Fruit fly (Drosophila melanogaster) whole organism, embryonic: ENCODE measurements around the gene CG12289.
A peak's percentile ranks its signal among the peaks of the same experiment; 100 is the strongest.

ENCODE experiments used
- B-H1 ChIP-seq: fragments of 200-800 bp; sonication (Bioruptor generic); IDR thresholded peaks from 3 replicates; pipeline ENCODE4 v1.3.6; 2022; ENCODE audit warnings: missing biosample characterization, missing genetic modification characterization
- CG10147 ChIP-seq: fragments of 200-800 bp; sonication (Bioruptor generic); optimal IDR thresholded peaks from 2 replicates; lab custom pipeline; 2019; ENCODE audit warnings: missing biosample characterization, mild to moderate bottlenecking, missing genetic modification characterization, moderate library complexity
- CG10565 ChIP-seq: fragments of 200-800 bp; sonication (Bioruptor generic); optimal IDR thresholded peaks from 3 replicates; lab custom pipeline; 2016; ENCODE audit warnings: missing biosample characterization, mild to moderate bottlenecking, missing genetic modification characterization
- CG11504 ChIP-seq: fragments of 200-800 bp; sonication (Bioruptor generic); optimal IDR thresholded peaks from 3 replicates; lab custom pipeline; 2019; ENCODE audit warnings: missing biosample characterization, mild to moderate bottlenecking, missing genetic modification characterization, moderate library complexity
- CG11723 ChIP-seq: fragments of 200-800 bp; sonication (Bioruptor generic); optimal IDR thresholded peaks from 2 replicates; lab custom pipeline; 2017; ENCODE audit warnings: missing biosample characterization, mild to moderate bottlenecking, missing genetic modification characterization
- CG12219 ChIP-seq: fragments of 200-800 bp; sonication (Bioruptor generic); optimal IDR thresholded peaks from 3 replicates; lab custom pipeline; 2018; ENCODE audit warnings: missing biosample characterization, mild to moderate bottlenecking, missing genetic modification characterization
- CG14710 ChIP-seq: fragments of 200-800 bp; sonication (Bioruptor generic); optimal IDR thresholded peaks from 3 replicates; lab custom pipeline; 2019; ENCODE audit warnings: missing biosample characterization, mild to moderate bottlenecking, missing genetic modification characterization, moderate library complexity
- CG16815 ChIP-seq: fragments of 200-800 bp; sonication (Bioruptor generic); optimal IDR thresholded peaks from 3 replicates; lab custom pipeline; 2017; ENCODE audit warnings: missing biosample characterization, mild to moderate bottlenecking, missing genetic modification characterization
- CG17328 ChIP-seq: fragments of 200-800 bp; sonication (Bioruptor generic); IDR thresholded peaks from 2 replicates; pipeline ENCODE4 v1.3.6; 2022; ENCODE audit warnings: missing biosample characterization, missing genetic modification characterization
- CG1792 ChIP-seq: fragments of 200-800 bp; sonication (Bioruptor generic); optimal IDR thresholded peaks from 2 replicates; lab custom pipeline; 2016; ENCODE audit warnings: missing biosample characterization, missing genetic modification characterization
- CG1832 ChIP-seq: fragments of 200-800 bp; sonication (Bioruptor generic); optimal IDR thresholded peaks from 2 replicates; lab custom pipeline; 2017; ENCODE audit warnings: missing biosample characterization, mild to moderate bottlenecking, missing genetic modification characterization, inconsistent platforms
- CG3281 ChIP-seq: fragments of 200-800 bp; sonication (Bioruptor generic); optimal IDR thresholded peaks from 3 replicates; lab custom pipeline; 2017; ENCODE audit warnings: missing biosample characterization, mild to moderate bottlenecking, missing genetic modification characterization
- CG4282 ChIP-seq: fragments of 200-800 bp; sonication (Bioruptor generic); optimal IDR thresholded peaks from 2 replicates; lab custom pipeline; 2016; ENCODE audit warnings: missing biosample characterization, missing genetic modification characterization
- CG43689 ChIP-seq: fragments of 200-800 bp; sonication (Bioruptor generic); IDR thresholded peaks from 2 replicates; pipeline ENCODE4 v1.3.6; 2022; ENCODE audit warnings: missing biosample characterization, missing genetic modification characterization
- CG4424 ChIP-seq: fragments of 200-800 bp; sonication (Bioruptor generic); optimal IDR thresholded peaks from 3 replicates; lab custom pipeline; 2016; ENCODE audit warnings: missing biosample characterization, missing genetic modification characterization
- CG4730 ChIP-seq: fragments of 200-800 bp; sonication (Bioruptor generic); IDR thresholded peaks from 2 replicates; pipeline ENCODE4 v1.3.6; 2022; ENCODE audit warnings: missing biosample characterization, missing genetic modification characterization
- CG6272 ChIP-seq: fragments of 200-800 bp; sonication (Bioruptor generic); IDR thresholded peaks from 2 replicates; pipeline ENCODE4 v1.3.6; 2022; ENCODE audit warnings: missing biosample characterization, missing genetic modification characterization
- CG6791 ChIP-seq: fragments of 200-800 bp; sonication (Bioruptor generic); IDR thresholded peaks from 3 replicates; pipeline ENCODE4 v1.3.6; 2022; ENCODE audit warnings: missing biosample characterization, missing genetic modification characterization; ENCODE audit not compliant: partially characterized antibody
- CG8388 ChIP-seq: fragments of 200-800 bp; sonication (Bioruptor generic); optimal IDR thresholded peaks from 2 replicates; lab custom pipeline; 2019; ENCODE audit warnings: missing biosample characterization, mild to moderate bottlenecking, missing genetic modification characterization, moderate library complexity
- CG9437 ChIP-seq: fragments of 200-800 bp; sonication (Bioruptor generic); optimal IDR thresholded peaks from 2 replicates; lab custom pipeline; 2018; ENCODE audit warnings: missing biosample characterization, mild to moderate bottlenecking, missing genetic modification characterization
- CG9609 ChIP-seq: fragments of 200-800 bp; sonication (Bioruptor generic); optimal IDR thresholded peaks from 3 replicates; lab custom pipeline; 2016; ENCODE audit warnings: missing biosample characterization, missing genetic modification characterization
- Chrac-16 ChIP-seq: fragments of 200-800 bp; sonication (Bioruptor generic); optimal IDR thresholded peaks from 3 replicates; lab custom pipeline; 2016; ENCODE audit warnings: missing biosample characterization, missing genetic modification characterization
- CkIIα-i1 ChIP-seq: fragments of 200-800 bp; sonication (Bioruptor generic); IDR thresholded peaks from 2 replicates; pipeline ENCODE4 v1.3.6; 2022; ENCODE audit warnings: missing biosample characterization, missing genetic modification characterization
- Doc2 ChIP-seq: fragments of 200-800 bp; sonication (Bioruptor generic); IDR thresholded peaks from 2 replicates; pipeline ENCODE4 v1.3.6; 2022; ENCODE audit warnings: missing biosample characterization, missing genetic modification characterization
- Ets65A ChIP-seq: fragments of 200-800 bp; sonication (Bioruptor generic); peaks from one replicate; lab custom pipeline; 2016; ENCODE audit warnings: missing biosample characterization, missing genetic modification characterization
- Hmr ChIP-seq: fragments of 200-800 bp; sonication (Bioruptor generic); optimal IDR thresholded peaks from 3 replicates; lab custom pipeline; 2017; ENCODE audit warnings: mild to moderate bottlenecking, missing biosample characterization, missing genetic modification reagents, missing genetic modification characterization
- Jarid2 ChIP-seq: fragments of 200-800 bp; sonication (Bioruptor generic); optimal IDR thresholded peaks from 3 replicates; lab custom pipeline; 2017; ENCODE audit warnings: mild to moderate bottlenecking, missing biosample characterization, missing genetic modification reagents, missing genetic modification characterization
- Oaz ChIP-seq: fragments of 200-800 bp; sonication (Bioruptor generic); IDR thresholded peaks from 2 replicates; pipeline ENCODE4 v1.3.6; 2022; ENCODE audit warnings: missing biosample characterization, missing genetic modification characterization
- Oli ChIP-seq: fragments of 200-800 bp; sonication (Bioruptor generic); optimal IDR thresholded peaks from 2 replicates; lab custom pipeline; 2018; ENCODE audit warnings: missing biosample characterization, mild to moderate bottlenecking, missing genetic modification characterization, moderate library complexity
- Ptx1 ChIP-seq: fragments of 200-800 bp; sonication (Bioruptor generic); IDR thresholded peaks from 2 replicates; pipeline ENCODE4 v1.3.6; 2022; ENCODE audit warnings: missing biosample characterization, missing genetic modification characterization
- Rx ChIP-seq: fragments of 200-800 bp; sonication (Bioruptor generic); IDR thresholded peaks from 2 replicates; pipeline ENCODE4 v1.3.6; 2022; ENCODE audit warnings: missing biosample characterization, missing genetic modification characterization
- Ssrp ChIP-seq: fragments of 200-800 bp; sonication (Bioruptor generic); optimal IDR thresholded peaks from 2 replicates; lab custom pipeline; 2018; ENCODE audit warnings: missing biosample characterization, mild to moderate bottlenecking, missing genetic modification characterization, moderate library complexity
- ab ChIP-seq: fragments of 200-800 bp; sonication (Bioruptor generic); optimal IDR thresholded peaks from 2 replicates; lab custom pipeline; 2016; ENCODE audit warnings: missing biosample characterization, missing genetic modification characterization
- abd-A ChIP-seq: fragments of 200-800 bp; sonication (Bioruptor generic); optimal IDR thresholded peaks from 3 replicates; lab custom pipeline; 2019; ENCODE audit warnings: missing biosample characterization, mild to moderate bottlenecking, missing genetic modification characterization, moderate library complexity
- ara ChIP-seq: fragments of 200-800 bp; sonication (Bioruptor generic); IDR thresholded peaks from 2 replicates; pipeline ENCODE4 v1.3.6; 2022; ENCODE audit warnings: missing biosample characterization, missing genetic modification characterization
- cato ChIP-seq: fragments of 200-800 bp; sonication (Bioruptor generic); optimal IDR thresholded peaks from 2 replicates; lab custom pipeline; 2016; ENCODE audit warnings: missing biosample characterization, missing genetic modification characterization, borderline replicate concordance
- corto ChIP-seq: fragments of 200-800 bp; sonication (Bioruptor generic); optimal IDR thresholded peaks from 2 replicates; lab custom pipeline; 2016; ENCODE audit warnings: missing biosample characterization, mild to moderate bottlenecking, missing genetic modification characterization, moderate library complexity
- crp ChIP-seq, 2 experiments: fragments of 200-800 bp; sonication (Bioruptor generic); optimal IDR thresholded peaks; 2 replicates in 1 of 2; 3 replicates in 1 of 2; lab custom pipeline; 2017; ENCODE audit warnings: missing biosample characterization in 2 of 2, missing genetic modification characterization in 2 of 2, mild to moderate bottlenecking in 1 of 2, moderate library complexity in 1 of 2
- fd3F ChIP-seq: fragments of 200-800 bp; sonication (Bioruptor generic); optimal IDR thresholded peaks from 2 replicates; lab custom pipeline; 2018; ENCODE audit warnings: missing biosample characterization, mild to moderate bottlenecking, missing genetic modification characterization, moderate library complexity
- gcm ChIP-seq: fragments of 200-800 bp; sonication (Bioruptor generic); optimal IDR thresholded peaks from 2 replicates; lab custom pipeline; 2019; ENCODE audit warnings: missing biosample characterization, mild to moderate bottlenecking, missing genetic modification characterization, moderate library complexity
- gcm2 ChIP-seq: fragments of 200-800 bp; sonication (Bioruptor generic); optimal IDR thresholded peaks from 2 replicates; lab custom pipeline; 2016; ENCODE audit warnings: missing biosample characterization, missing genetic modification characterization
- her ChIP-seq: fragments of 200-800 bp; sonication (Bioruptor generic); optimal IDR thresholded peaks from 2 replicates; lab custom pipeline; 2016; ENCODE audit warnings: missing biosample characterization, missing genetic modification characterization
- nmo ChIP-seq: fragments of 200-800 bp; sonication (Bioruptor generic); optimal IDR thresholded peaks from 2 replicates; lab custom pipeline; 2018; ENCODE audit warnings: missing biosample characterization, mild to moderate bottlenecking, missing genetic modification characterization, moderate library complexity
- pfk ChIP-seq: fragments of 200-800 bp; sonication (Bioruptor generic); optimal IDR thresholded peaks from 2 replicates; lab custom pipeline; 2018; ENCODE audit warnings: missing biosample characterization, mild to moderate bottlenecking, missing genetic modification characterization, moderate library complexity
- pum ChIP-seq: fragments of 200-800 bp; sonication (Bioruptor generic); optimal IDR thresholded peaks from 2 replicates; lab custom pipeline; 2016; ENCODE audit warnings: missing biosample characterization, missing genetic modification characterization
- scrt ChIP-seq: fragments of 200-800 bp; sonication (Bioruptor generic); optimal IDR thresholded peaks from 2 replicates; lab custom pipeline; 2018; ENCODE audit warnings: missing biosample characterization, mild to moderate bottlenecking, missing genetic modification characterization, moderate library complexity
- slp2 ChIP-seq: fragments of 200-800 bp; sonication (Bioruptor generic); optimal IDR thresholded peaks from 2 replicates; lab custom pipeline; 2016; ENCODE audit warnings: missing biosample characterization, missing genetic modification characterization
- sug ChIP-seq: fragments of 200-800 bp; optimal IDR thresholded peaks from 2 replicates; lab custom pipeline; 2019; ENCODE audit warnings: missing biosample characterization, mild to moderate bottlenecking, missing genetic modification characterization, moderate library complexity
- tap ChIP-seq: fragments of 200-800 bp; optimal IDR thresholded peaks from 3 replicates; lab custom pipeline; 2019; ENCODE audit warnings: missing biosample characterization, mild to moderate bottlenecking, missing genetic modification characterization, moderate library complexity
- trh ChIP-seq: fragments of 200-800 bp; sonication (Bioruptor generic); optimal IDR thresholded peaks from 2 replicates; lab custom pipeline; 2016; ENCODE audit warnings: missing biosample characterization, missing genetic modification characterization
- ttk ChIP-seq: fragments of 200-800 bp; sonication (Bioruptor generic); IDR thresholded peaks from 2 replicates; pipeline ENCODE4 v2.1.2; 2022; ENCODE audit warnings: missing biosample characterization, missing genetic modification characterization

CG12289 gene

DNA sequence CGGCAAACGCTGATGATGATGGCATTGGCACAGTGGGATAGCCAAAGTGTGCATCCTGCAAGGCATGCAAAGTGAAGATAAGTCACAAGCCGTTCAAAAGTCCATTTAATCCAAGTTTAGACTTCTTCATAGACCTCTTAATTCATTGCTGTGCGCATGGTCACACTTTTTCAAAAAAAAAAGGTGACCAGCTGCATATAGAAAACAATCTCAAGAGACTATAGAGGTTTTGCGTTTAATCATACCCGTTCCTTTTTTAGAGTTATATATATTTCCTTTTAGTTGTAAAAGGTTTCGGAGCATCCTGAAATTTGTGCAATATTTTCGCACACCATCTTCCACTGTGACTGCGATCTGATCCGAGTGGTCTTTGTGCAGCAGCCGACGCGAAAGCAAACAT is 43.8 kb downstream of the CG12289 start (continued):
- TF ChIP-seq crp (GFP tag; optimal IDR thresholded peaks at IDR 0.05; lab: Kevin White, UChicago) = no peak
- TF ChIP-seq CG1792 (GFP tag; lab: Kevin White, UChicago) = no peak
- TF ChIP-seq ara (GFP tag; lab: Robert Waterston, UW) = no peak
- no peak for TF ChIP-seq CG4282 (GFP tag; lab: Kevin White, UChicago)
- no peak for TF ChIP-seq abd-A (tag; lab: Kevin White, UChicago)
- TF ChIP-seq sug (tag; lab: Kevin White, UChicago) = no peak
- TF ChIP-seq CG3281 (GFP tag; lab: Kevin White, UChicago) = no peak
- peak; percentile 37 for TF ChIP-seq CG16815 (GFP tag; lab: Kevin White, UChicago)
- TF ChIP-seq cato (GFP tag; lab: Kevin White, UChicago) = no peak
- peak; percentile 7 for TF ChIP-seq CG9609 (GFP tag; lab: Kevin White, UChicago)
- TF ChIP-seq CG4424 = no peak
- no peak for TF ChIP-seq Doc2 (GFP tag; lab: Robert Waterston, UW)
- TF ChIP-seq fd3F (GFP tag; lab: Kevin White, UChicago) = no peak
- no peak for TF ChIP-seq Oaz
- TF ChIP-seq pum (GFP tag; lab: Kevin White, UChicago) = no peak
- TF ChIP-seq CG14710 = peak; percentile 5
- TF ChIP-seq CG4730 (GFP tag; lab: Robert Waterston, UW) = no peak
- no peak for TF ChIP-seq CG17328
- peak; percentile 3 for TF ChIP-seq gcm2
- TF ChIP-seq Jarid2 (GFP tag; lab: Kevin White, UChicago) = no peak
- TF ChIP-seq trh (GFP tag; lab: Kevin White, UChicago) = no peak
- peak; percentile 41 for TF ChIP-seq Oli (tag; lab: Kevin White, UChicago)
- TF ChIP-seq Ssrp (tag; lab: Kevin White, UChicago) = peak; percentile 27
- no peak for TF ChIP-seq ab (GFP tag; lab: Kevin White, UChicago)
- no peak for TF ChIP-seq Ets65A
- TF ChIP-seq CG8388 = peak; percentile 38
- no peak for TF ChIP-seq Hmr (GFP tag; lab: Kevin White, UChicago)
- no peak for TF ChIP-seq Chrac-16 (GFP tag; lab: Kevin White, UChicago)
- no peak for TF ChIP-seq CG6272 (GFP tag; lab: Robert Waterston, UW)
- peak; percentile 28 for TF ChIP-seq CG11504 (tag; lab: Kevin White, UChicago)
- no peak for TF ChIP-seq tap (tag; lab: Kevin White, UChicago)
- peak; percentile 66 for TF ChIP-seq CG6791 (GFP tag; lab: Robert Waterston, UW)
- TF ChIP-seq CG9437 (GFP tag; lab: Kevin White, UChicago) = no peak
- no peak for TF ChIP-seq Ptx1 (GFP tag; lab: Robert Waterston, UW)
- TF ChIP-seq Rx (GFP tag; lab: Robert Waterston, UW) = 0 out of 2 replicates have a peak, but pooled peaks have one; percentile 19
- TF ChIP-seq CG12219 (GFP tag; lab: Kevin White, UChicago) = no peak
- no peak for TF ChIP-seq corto (GFP tag; lab: Kevin White, UChicago)
- TF ChIP-seq nmo = peak; percentile 47
- TF ChIP-seq CG10565 (GFP tag; lab: Kevin White, UChicago) = no peak
- TF ChIP-seq pfk = no peak
- no peak for TF ChIP-seq B-H1 (GFP tag; lab: Robert Waterston, UW)
- TF ChIP-seq CG1832 (GFP tag; lab: Kevin White, UChicago) = no peak
- no peak for TF ChIP-seq her (GFP tag; lab: Kevin White, UChicago)
- TF ChIP-seq CG43689 (GFP tag; lab: Robert Waterston, UW) = 0 out of 2 replicates have a peak, but pooled peaks have one; percentile 6
- no peak for TF ChIP-seq scrt
- no peak for TF ChIP-seq CkIIα-i1 (GFP tag; lab: Robert Waterston, UW)
- peak; percentile 22 for TF ChIP-seq slp2 (GFP tag; lab: Kevin White, UChicago)
- no peak for TF ChIP-seq CG11723
- TF ChIP-seq CG10147 (GFP tag; lab: Kevin White, UChicago) = no peak
- no peak for TF ChIP-seq ttk (GFP tag; lab: Robert Waterston, UW)
- TF ChIP-seq gcm = peak; percentile 29
